Worm (Caenorhabditis elegans) whole organism, L4 larva: ENCODE data around the gene mans-4.
A peak's percentile ranks its signal among the peaks of the same experiment; 100 is the strongest.

ENCODE experiments used
- F26F4.8 ChIP-seq: fragments of 200-800 bp; sonication (Bioruptor generic); conservative IDR thresholded peaks from 2 replicates; pipeline ENCODE4 v1.3.6; 2022; ENCODE audit warnings: missing genetic modification characterization, missing compliant biosample characterization
- F37D6.2 ChIP-seq: sonication (generic microtip); optimal IDR thresholded peaks from 2 replicates; lab custom pipeline; 2016; ENCODE audit warnings: mild to moderate bottlenecking, missing genetic modification characterization, missing compliant biosample characterization
- F44E2.7 ChIP-seq: fragments of 200-800 bp; sonication (Bioruptor generic); IDR thresholded peaks from 2 replicates; pipeline ENCODE4 v2.1.2; 2022; ENCODE audit warnings: missing genetic modification characterization, missing compliant biosample characterization
- F49E8.2 ChIP-seq: sonication (generic microtip); optimal IDR thresholded peaks from 2 replicates; lab custom pipeline; 2016; ENCODE audit warnings: missing compliant biosample characterization, mild to moderate bottlenecking, missing genetic modification characterization, borderline replicate concordance
- T20F7.1 ChIP-seq: fragments of 200-800 bp; sonication (Bioruptor generic); optimal IDR thresholded peaks from 2 replicates; lab custom pipeline; 2018; ENCODE audit warnings: mild to moderate bottlenecking, missing genetic modification characterization, missing compliant biosample characterization
- T26A8.4 ChIP-seq: fragments of 200-800 bp; sonication (Bioruptor generic); IDR thresholded peaks from 2 replicates; pipeline ENCODE4 v1.3.6; 2022; ENCODE audit warnings: missing genetic modification characterization, missing compliant biosample characterization
- Y5F2A.4 ChIP-seq: fragments of 200-800 bp; sonication (Bioruptor generic); optimal IDR thresholded peaks from 2 replicates; lab custom pipeline; 2018; ENCODE audit warnings: mild to moderate bottlenecking, missing genetic modification characterization, missing compliant biosample characterization
- ZK337.2 ChIP-seq: fragments of 200-800 bp; sonication (Bioruptor generic); IDR thresholded peaks from 2 replicates; pipeline ENCODE4 v1.3.6; 2022; ENCODE audit warnings: missing genetic modification reagents, missing genetic modification characterization, missing compliant biosample characterization
- ZK546.5 ChIP-seq, 2 experiments: sonication (generic microtip); optimal IDR thresholded peaks; 2 replicates each; lab custom pipeline; 2017; ENCODE audit warnings: missing biosample characterization in 2 of 2, missing genetic modification characterization in 2 of 2
- aha-1 ChIP-seq: fragments of 150-350 bp; peaks from one replicate; lab custom pipeline; 2014; ENCODE audit warnings: missing biosample characterization, missing genetic modification characterization
- ceh-44 ChIP-seq: fragments of 200-800 bp; sonication (Bioruptor generic); IDR thresholded peaks from 2 replicates; pipeline ENCODE4 v1.3.6; 2022; ENCODE audit warnings: missing genetic modification reagents, missing genetic modification characterization, missing compliant biosample characterization
- ces-1 ChIP-seq: fragments of 150-350 bp; sonication (generic microtip); optimal IDR thresholded peaks from 4 replicates; lab custom pipeline; 2014; ENCODE audit warnings: missing biosample characterization, missing genetic modification reagents, missing genetic modification characterization
- dpl-1 ChIP-seq: fragments of 150-350 bp; optimal IDR thresholded peaks from 2 replicates; lab custom pipeline; 2014; ENCODE audit warnings: missing biosample characterization, missing genetic modification reagents, missing genetic modification characterization
- duxl-1 ChIP-seq: sonication (generic microtip); optimal IDR thresholded peaks from 2 replicates; lab custom pipeline; 2016; ENCODE audit warnings: mild to moderate bottlenecking, missing genetic modification characterization, moderate library complexity, missing compliant biosample characterization; ENCODE audit not compliant: poor library complexity
- gei-8 ChIP-seq: fragments of 200-800 bp; sonication (Bioruptor generic); optimal IDR thresholded peaks from 2 replicates; lab custom pipeline; 2018; ENCODE audit warnings: mild to moderate bottlenecking, missing genetic modification characterization, missing compliant biosample characterization
- hif-1 ChIP-seq, 2 experiments: sonication (generic microtip); optimal IDR thresholded peaks; 2 replicates each; lab custom pipeline; 2016 to 2017; ENCODE audit warnings: missing compliant biosample characterization in 2 of 2, missing genetic modification characterization in 2 of 2, missing genetic modification reagents in 2 of 2, missing genotype in 2 of 2, mild to moderate bottlenecking in 1 of 2
- hlh-30 ChIP-seq: sonication (generic microtip); optimal IDR thresholded peaks from 2 replicates; lab custom pipeline; 2017; ENCODE audit warnings: antibody characterized with exemption, mild to moderate bottlenecking, missing genetic modification characterization, missing compliant biosample characterization; ENCODE audit not compliant: insufficient read depth
- hmg-1.1 ChIP-seq: fragments of 200-800 bp; sonication (Bioruptor generic); IDR thresholded peaks from 2 replicates; pipeline ENCODE4 v1.3.6; 2022; ENCODE audit warnings: missing genetic modification reagents, missing genetic modification characterization, missing compliant biosample characterization
- lin-1 ChIP-seq: fragments of 200-800 bp; sonication (Bioruptor generic); IDR thresholded peaks from 2 replicates; pipeline ENCODE4 v1.3.6; 2022; ENCODE audit warnings: missing genetic modification reagents, missing genetic modification characterization, missing compliant biosample characterization
- lin-38 ChIP-seq: fragments of 200-800 bp; sonication (Bioruptor generic); IDR thresholded peaks from 2 replicates; pipeline ENCODE4 v1.3.6; 2022; ENCODE audit warnings: missing genetic modification reagents, missing genetic modification characterization, missing compliant biosample characterization
- lsy-2 ChIP-seq, 2 experiments: fragments of 150-350 bp in 1 of 2; sonication (generic microtip) in 1 of 2; optimal IDR thresholded peaks; 2 replicates each; lab custom pipeline; 2014 to 2017; ENCODE audit warnings: missing biosample characterization in 2 of 2, missing genetic modification characterization in 2 of 2
- madf-5 ChIP-seq, 2 experiments: fragments of 200-800 bp; sonication (Bioruptor generic); IDR thresholded peaks; 2 replicates each; pipeline ENCODE4 v1.3.6; 2022; ENCODE audit warnings: missing compliant biosample characterization in 2 of 2, missing genetic modification characterization in 2 of 2
- madf-9 ChIP-seq: fragments of 200-800 bp; sonication (Bioruptor generic); conservative IDR thresholded peaks from 2 replicates; pipeline ENCODE4 v1.3.6; 2022; ENCODE audit warnings: missing genetic modification reagents, missing genetic modification characterization, missing compliant biosample characterization
- mdl-1 ChIP-seq, 2 experiments: fragments of 150-350 bp in 1 of 2; sonication (generic microtip) in 1 of 2; optimal IDR thresholded peaks; 2 replicates each; lab custom pipeline; 2014 to 2017; ENCODE audit warnings: missing biosample characterization in 2 of 2, missing genetic modification characterization in 2 of 2
- mes-2 ChIP-seq: sonication (generic microtip); optimal IDR thresholded peaks from 2 replicates; lab custom pipeline; 2016; ENCODE audit warnings: missing genotype, mild to moderate bottlenecking, missing genetic modification characterization, missing compliant biosample characterization; ENCODE audit not compliant: poor library complexity, severe bottlenecking
- nhr-25 ChIP-seq: sonication (generic microtip); optimal IDR thresholded peaks from 2 replicates; lab custom pipeline; 2017; ENCODE audit warnings: missing genetic modification characterization, mild to moderate bottlenecking, missing compliant biosample characterization, antibody characterized with exemption, moderate library complexity, borderline replicate concordance; ENCODE audit not compliant: insufficient read depth
- nhr-28 ChIP-seq: fragments of 150-350 bp; optimal IDR thresholded peaks from 2 replicates; lab custom pipeline; 2014; ENCODE audit warnings: missing biosample characterization, missing genetic modification characterization
- pha-4 ChIP-seq, 2 experiments: fragments of 150-350 bp in 1 of 2; fragments of 200-800 bp in 1 of 2; sonication (Bioruptor generic) in 1 of 2; IDR thresholded peaks in 1 of 2; optimal IDR thresholded peaks in 1 of 2; 2 replicates each; pipeline versions ENCODE4 v1.3.6 to Lab custom; 2014 to 2022; ENCODE audit warnings: missing genetic modification characterization in 2 of 2, missing genetic modification reagents in 2 of 2, missing biosample characterization in 1 of 2, missing compliant biosample characterization in 1 of 2
- rbr-2 ChIP-seq: sonication (generic microtip); optimal IDR thresholded peaks from 2 replicates; lab custom pipeline; 2016; ENCODE audit warnings: missing genotype, missing genetic modification characterization, missing compliant biosample characterization
- snpc-1.2 ChIP-seq: fragments of 200-800 bp; sonication (Bioruptor generic); IDR thresholded peaks from 2 replicates; pipeline ENCODE4 v1.3.6; 2022; ENCODE audit warnings: missing genetic modification reagents, missing genetic modification characterization, missing compliant biosample characterization
- snpc-4 ChIP-seq: fragments of 150-350 bp; optimal IDR thresholded peaks from 2 replicates; lab custom pipeline; 2014; ENCODE audit warnings: missing biosample characterization, missing genetic modification characterization
- unc-130 ChIP-seq: sonication (generic microtip); optimal IDR thresholded peaks from 2 replicates; lab custom pipeline; 2016; ENCODE audit warnings: missing genetic modification reagents, missing genetic modification characterization, missing compliant biosample characterization
- unc-62 ChIP-seq, 3 experiments: fragments of 150-350 bp in 1 of 3; sonication (generic microtip); optimal IDR thresholded peaks in 2 of 3; peaks in 1 of 3; 1 replicate in 1 of 3; 2 replicates in 2 of 3; lab custom pipeline; 2014 to 2017; ENCODE audit warnings: missing biosample characterization in 3 of 3, missing genetic modification characterization in 3 of 3, missing genetic modification reagents in 3 of 3, missing genotype in 1 of 3
- vab-7 ChIP-seq: fragments of 200-800 bp; sonication (Bioruptor generic); IDR thresholded peaks from 2 replicates; pipeline ENCODE4 v1.3.6; 2022; ENCODE audit warnings: missing genetic modification reagents, missing genetic modification characterization, missing compliant biosample characterization
- zag-1 ChIP-seq: fragments of 150-350 bp; optimal IDR thresholded peaks from 2 replicates; lab custom pipeline; 2014; ENCODE audit warnings: missing biosample characterization, missing genetic modification characterization
- ztf-7 ChIP-seq: fragments of 150-350 bp; optimal IDR thresholded peaks from 2 replicates; lab custom pipeline; 2014; ENCODE audit warnings: missing biosample characterization, missing genetic modification characterization

Gene mans-4

DNA sequence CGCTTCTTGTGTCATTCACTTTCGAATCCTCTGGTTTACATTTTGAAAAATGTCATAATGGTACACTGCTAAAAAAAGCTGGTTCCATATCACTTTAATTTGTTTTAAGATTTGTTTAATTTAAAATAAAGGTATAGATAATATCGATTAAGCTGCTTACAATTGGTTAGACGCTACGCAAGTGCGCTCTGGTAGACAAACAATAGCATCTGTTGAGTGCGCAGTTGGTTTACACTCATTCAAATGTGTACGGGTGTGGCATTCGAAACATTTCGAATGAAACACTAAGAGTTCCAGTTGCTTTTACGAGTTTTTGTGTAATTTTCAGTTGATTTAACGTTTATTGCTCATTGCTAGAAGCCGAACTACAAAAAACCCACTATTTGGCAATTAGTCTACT, 29.1 kb upstream of the mans-4 start (continued):
- TF ChIP-seq pha-4 (GFP tag; IDR thresholded peaks at IDR 0.05; lab: Robert Waterston, UW) (no peak), pha-4 (tag; optimal IDR thresholded peaks at IDR 0.05; lab: Kevin White, UChicago) (peak; percentile 66), nhr-28 (tag; lab: Kevin White, UChicago) (peak; percentile 30), ZK337.2 (no peak), hlh-30 (tag; lab: Kevin White, UChicago) (peak; percentile 26), lin-38 (GFP tag; lab: Robert Waterston, UW) (peak; percentile 68), F37D6.2 (tag; lab: Kevin White, UChicago) (no peak), ZK546.5 (tag; optimal IDR thresholded peaks at IDR 0.05; lab: Kevin White, UChicago) (no peak)

DNA sequence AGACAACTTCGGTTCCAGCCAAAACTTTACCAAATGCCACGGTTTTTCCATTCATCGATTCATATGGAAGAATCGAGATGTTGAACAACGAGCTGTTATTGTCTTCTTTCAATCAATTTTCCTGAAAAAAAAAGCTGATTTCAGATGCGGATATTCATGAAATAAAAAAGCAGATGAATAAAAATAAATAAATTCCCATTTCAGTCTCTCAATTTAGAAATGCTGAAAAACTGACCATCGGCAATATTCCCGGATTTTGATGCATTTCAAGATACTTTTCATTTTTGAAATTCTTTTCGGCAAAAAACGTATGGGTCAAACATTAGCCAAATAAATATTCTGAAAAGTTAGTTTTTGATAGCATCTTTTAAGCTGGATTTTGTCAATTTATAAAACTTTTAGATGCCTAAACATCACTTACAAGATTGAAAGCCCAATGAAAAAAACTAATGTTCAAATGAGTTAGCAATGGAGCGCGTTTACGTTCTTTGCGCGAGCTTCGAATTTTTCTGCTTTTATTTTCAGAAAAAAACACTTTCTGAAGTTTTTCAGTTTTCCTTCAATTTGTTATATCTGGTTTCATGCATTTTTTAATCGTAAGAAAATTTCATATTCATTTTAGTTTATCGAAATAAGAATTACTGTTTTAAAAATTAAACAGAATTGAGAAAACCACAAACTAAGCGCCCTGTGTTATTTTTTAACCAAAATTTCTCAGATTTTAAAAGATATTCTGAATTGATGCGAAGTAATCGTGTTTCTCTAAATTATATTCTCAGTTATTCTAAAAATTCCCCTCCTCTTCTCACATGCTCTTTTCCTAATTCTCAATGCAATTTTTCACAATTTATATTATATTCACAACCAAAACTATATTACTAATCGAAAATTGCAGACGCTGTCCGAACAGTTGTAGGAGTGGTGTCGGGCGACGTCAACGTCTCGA, 26.0 kb upstream of the mans-4 start, which contains the start of the genes C01F6.14 and fem-3:
Gene C01F6.14 (minus strand): TSS at position 51 of the 946 bp plus-strand sequence.
Gene fem-3 (plus strand): TSS at position 896 of the 946 bp plus-strand sequence.
- TF ChIP-seq hif-1 (tag; optimal IDR thresholded peaks at IDR 0.05; lab: Kevin White, UChicago): no peak
- peak in 1 of 2 experiments; percentile 42 for TF ChIP-seq lsy-2 (tag; optimal IDR thresholded peaks at IDR 0.05; lab: Kevin White, UChicago)
- no peak for TF ChIP-seq madf-5 (GFP tag; IDR thresholded peaks at IDR 0.05; lab: Robert Waterston, UW)
- TF ChIP-seq lin-38 (GFP tag; lab: Robert Waterston, UW): peak; percentile 56
- TF ChIP-seq F44E2.7 (GFP tag; lab: Robert Waterston, UW): no peak
- TF ChIP-seq ZK337.2: no peak
- no peak for TF ChIP-seq F37D6.2 (tag; lab: Kevin White, UChicago)
- peak; percentile 53 for TF ChIP-seq dpl-1 (GFP tag; lab: Kevin White, UChicago)
- no peak for TF ChIP-seq ceh-44
- TF ChIP-seq rbr-2 (tag; lab: Kevin White, UChicago): no peak
- TF ChIP-seq snpc-4 (tag; lab: Kevin White, UChicago): no peak

- TF ChIP-seq hmg-1.1 (GFP tag; lab: Robert Waterston, UW) (no peak), madf-5 (GFP tag; IDR thresholded peaks at IDR 0.05; lab: Robert Waterston, UW) (no peak), ces-1 (GFP tag; lab: Kevin White, UChicago) (no peak), unc-62 (GFP tag; optimal IDR thresholded peaks at IDR 0.05 in 1 of 2; lab: Kevin White, UChicago) (peak in 1 of 2 experiments; percentile 99), unc-62 (tag; optimal IDR thresholded peaks at IDR 0.05; lab: Kevin White, UChicago) (no peak), madf-9 (GFP tag; lab: Robert Waterston, UW) (no peak)
These were observed 22.5 kb upstream of the mans-4 start for ce11 chrIV:9100835-9101234.

- TF ChIP-seq aha-1 (peak; percentile 16), duxl-1 (tag; lab: Kevin White, UChicago) (no peak), T26A8.4 (GFP tag; lab: Robert Waterston, UW) (no peak), nhr-25 (tag; lab: Kevin White, UChicago) (no peak)
These were observed 20.6 kb upstream of the mans-4 start, which contains the start of gene gldi-10 for ce11 chrIV:9098942-9099341. Gene gldi-10, plus strand, starts transcription at chrIV:9099242.

DNA sequence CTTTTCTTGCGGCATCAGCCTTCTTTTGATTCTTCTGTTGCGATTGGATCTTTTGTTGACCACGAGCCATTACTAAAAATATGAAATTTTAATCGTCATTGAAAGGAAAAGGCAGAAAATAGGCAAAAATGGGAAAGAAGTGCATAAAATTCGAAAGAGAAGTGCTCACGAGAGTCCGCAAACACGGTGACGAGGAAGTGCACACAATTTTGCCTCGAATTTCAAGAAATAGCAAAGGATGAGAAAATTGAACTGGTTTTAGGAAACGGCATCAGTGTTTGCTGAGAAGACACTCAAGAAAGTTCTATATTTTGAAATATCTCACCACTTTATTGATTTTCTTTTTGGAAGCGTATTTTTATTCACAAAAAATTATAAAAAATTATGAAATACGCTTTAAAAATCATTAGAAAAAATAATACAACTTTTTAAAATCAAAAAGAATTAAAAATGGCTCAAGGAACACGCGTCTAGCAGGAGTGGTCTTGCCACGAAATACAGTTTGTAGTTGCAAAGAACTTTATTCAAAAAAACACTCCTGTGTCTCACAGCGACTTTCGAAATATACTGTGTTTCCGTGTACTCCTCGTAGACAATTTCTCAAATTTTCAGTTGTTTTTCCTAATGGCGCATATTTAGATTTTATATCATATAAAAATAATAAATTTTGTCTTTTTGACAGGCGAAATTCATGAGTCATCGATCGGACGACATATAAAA, 18.0 kb upstream of the mans-4 start, which contains the start of the genes znf-706 and cpna-3:
Gene znf-706 (minus strand): TSS at position 72 of the 720 bp plus-strand sequence.
Gene cpna-3 (plus strand): TSS at position 683 of the 720 bp plus-strand sequence.
- TF ChIP-seq F26F4.8 (no peak), hlh-30 (tag; lab: Kevin White, UChicago) (peak; percentile 72), dpl-1 (GFP tag; lab: Kevin White, UChicago) (peak; percentile 59), vab-7 (GFP tag; lab: Robert Waterston, UW) (no peak), ztf-7 (tag; lab: Kevin White, UChicago) (no peak), zag-1 (tag; lab: Kevin White, UChicago) (no peak), unc-130 (peak; percentile 31), Y5F2A.4 (GFP tag; lab: Kevin White, UChicago) (no peak), mes-2 (peak; percentile 20), ces-1 (GFP tag; lab: Kevin White, UChicago) (no peak), mdl-1 (tag; optimal IDR thresholded peaks at IDR 0.05; lab: Kevin White, UChicago) (peak in 1 of 2 experiments; percentile 19), pha-4 (GFP tag; IDR thresholded peaks at IDR 0.05; lab: Robert Waterston, UW) (no peak), pha-4 (tag; optimal IDR thresholded peaks at IDR 0.05; lab: Kevin White, UChicago) (no peak), lin-1 (GFP tag; lab: Robert Waterston, UW) (no peak), gei-8 (no peak), T20F7.1 (peak; percentile 42), snpc-1.2 (0 out of 2 replicates have a peak, but pooled peaks have one; percentile 46), F49E8.2 (peak; percentile 10)
